Fruit fly (Drosophila melanogaster): Measurements from ENCODE around the gene CG16890.

- TF ChIP-seq CG16779 (tag; optimal IDR thresholded peaks at IDR 0.05) (no peak), CG6792 (GFP tag; optimal IDR thresholded peaks at IDR 0.05) (no peak)
Observed at dm6 chr2L:13820176-13820575, 36.0 kb upstream of the CG16890 start.

Data from whole organism, prepupa.